Fruit fly (Drosophila melanogaster): ENCODE measurements around the gene Jon65Aii.

The Jon65Aii gene

DNA sequence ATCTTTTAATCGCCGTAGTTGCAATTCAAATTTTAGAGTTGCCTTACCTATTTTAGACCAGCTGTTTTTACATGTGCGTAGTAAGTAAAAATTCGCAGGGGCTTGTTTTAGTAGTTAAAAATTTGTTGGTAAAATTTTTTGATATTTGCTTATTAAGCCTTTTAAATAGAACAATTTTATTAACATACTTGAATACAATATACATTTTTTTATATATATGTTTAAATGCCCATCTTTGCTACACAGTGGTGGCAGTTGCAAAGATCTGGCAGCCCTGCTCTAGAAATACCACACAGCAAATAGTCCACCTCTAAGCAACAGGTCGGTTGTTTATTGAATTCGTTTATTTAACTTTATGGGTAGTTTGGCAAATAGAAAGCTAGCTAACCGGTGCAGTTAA is 42.6 kb downstream of the Jon65Aii start, which contains the start of the genes CG10467 and loj (continued):
- TF ChIP-seq chm (GFP tag; IDR thresholded peaks at IDR 0.05) = peak; percentile 93
- TF ChIP-seq kay (GFP tag; optimal IDR thresholded peaks at IDR 0.05) = peak; percentile 92
- TF ChIP-seq CG12236 (GFP tag; optimal IDR thresholded peaks at IDR 0.05) = peak; percentile 41
- peak; percentile 95; the same call in 2 of the 3 replicates for TF ChIP-seq CG3726 (GFP tag; IDR thresholded peaks at IDR 0.05)
- TF ChIP-seq CG2889 (GFP tag; IDR thresholded peaks at IDR 0.05) = peak; percentile 96
- peak; percentile 90 for TF ChIP-seq CG8290 (GFP tag; optimal IDR thresholded peaks at IDR 0.05)
- TF ChIP-seq CG8290 (tag; optimal IDR thresholded peaks at IDR 0.05) = peak in 1 of 2 experiments; percentile 67
- peak; percentile 67 for TF ChIP-seq CG16863 (GFP tag; optimal IDR thresholded peaks at IDR 0.05)
- TF ChIP-seq sd (tag; optimal IDR thresholded peaks at IDR 0.05) = peak; percentile 90
- peak; percentile 75 for TF ChIP-seq org-1 (GFP tag; optimal IDR thresholded peaks at IDR 0.05)
- peak; percentile 83 for TF ChIP-seq pum (GFP tag; optimal IDR thresholded peaks at IDR 0.05)
- peak; percentile 93 for TF ChIP-seq nerfin-1 (tag; optimal IDR thresholded peaks at IDR 0.05)
- peak; percentile 77; the same call in 1 of the 2 replicates for TF ChIP-seq aop (GFP tag; IDR thresholded peaks at IDR 0.05)
- peak; percentile 32 for TF ChIP-seq da (GFP tag; optimal IDR thresholded peaks at IDR 0.05)
- peak; percentile 55; the same call in 1 of the 3 replicates for TF ChIP-seq CG6791 (GFP tag; IDR thresholded peaks at IDR 0.05; ENCODE audit: partially characterized antibody)
- TF ChIP-seq YL-1 (GFP tag; optimal IDR thresholded peaks at IDR 0.05) = peak; percentile 92
- peak; percentile 92 for TF ChIP-seq Hmr (GFP tag; optimal IDR thresholded peaks at IDR 0.05)
- TF ChIP-seq CG10431 (GFP tag; optimal IDR thresholded peaks at IDR 0.05) = peak; percentile 69
- no peak for TF ChIP-seq br (optimal IDR thresholded peaks at IDR 0.05)
- TF ChIP-seq CG9609 (GFP tag; optimal IDR thresholded peaks at IDR 0.05) = peak; percentile 80
- TF ChIP-seq CG4404 (GFP tag; IDR thresholded peaks at IDR 0.05) = peak; percentile 98
- TF ChIP-seq CG7556 (GFP tag; optimal IDR thresholded peaks at IDR 0.05) = peak; percentile 90
- peak; percentile 81 for TF ChIP-seq bowl (GFP tag; IDR thresholded peaks at IDR 0.05)
- peak; percentile 93 for TF ChIP-seq Usf (GFP tag; optimal IDR thresholded peaks at IDR 0.05)
- TF ChIP-seq CG10267 (tag; optimal IDR thresholded peaks at IDR 0.05) = peak; percentile 90
- TF ChIP-seq CHES-1-like (GFP tag; optimal IDR thresholded peaks at IDR 0.05) = peak; percentile 73
- TF ChIP-seq sens (GFP tag) = peak; percentile 97
- TF ChIP-seq Hey (tag; optimal IDR thresholded peaks at IDR 0.05) = peak; percentile 61
- peak; percentile 86; the same call in 1 of the 2 replicates for TF ChIP-seq CG5953 (GFP tag; IDR thresholded peaks at IDR 0.05)
- no peak for TF ChIP-seq sc (optimal IDR thresholded peaks at IDR 0.05)
- peak; percentile 85 for TF ChIP-seq sc (GFP tag; optimal IDR thresholded peaks at IDR 0.05)
- TF ChIP-seq CG1233 (GFP tag; optimal IDR thresholded peaks at IDR 0.05) = peak; percentile 93
- peak; percentile 28 for TF ChIP-seq Mes4 (GFP tag; optimal IDR thresholded peaks at IDR 0.05)
- peak; percentile 100 for TF ChIP-seq Ets65A (GFP tag)
- peak; percentile 72 for TF ChIP-seq Atf3 (GFP tag; optimal IDR thresholded peaks at IDR 0.05)
- peak; percentile 91 for TF ChIP-seq CG1024 (GFP tag; IDR thresholded peaks at IDR 0.05)
- TF ChIP-seq al (GFP tag; IDR thresholded peaks at IDR 0.05) = peak; percentile 98
- TF ChIP-seq jigr1 (GFP tag; IDR thresholded peaks at IDR 0.05) = peak; percentile 92
- peak; percentile 94 for TF ChIP-seq Blimp-1 (GFP tag; optimal IDR thresholded peaks at IDR 0.05)
- TF ChIP-seq CG8359 (GFP tag; optimal IDR thresholded peaks at IDR 0.05; ENCODE audit: borderline replicate concordance) = peak; percentile 67
- peak; percentile 96 for TF ChIP-seq CG4820 (GFP tag; optimal IDR thresholded peaks at IDR 0.05)
- TF ChIP-seq Lpt (GFP tag; optimal IDR thresholded peaks at IDR 0.05) = no peak
- peak; percentile 76 for TF ChIP-seq fu2 (GFP tag; optimal IDR thresholded peaks at IDR 0.05)
- TF ChIP-seq CG4730 (GFP tag; IDR thresholded peaks at IDR 0.05) = peak; percentile 96
- peak; percentile 82 for TF ChIP-seq CG13287 (GFP tag; IDR thresholded peaks at IDR 0.05; ENCODE audit: partially characterized antibody)
- peak; percentile 93 for TF ChIP-seq CG5245 (GFP tag; optimal IDR thresholded peaks at IDR 0.05)
- TF ChIP-seq Neu2 (GFP tag; optimal IDR thresholded peaks at IDR 0.05; ENCODE audit: borderline replicate concordance) = no peak
- no peak for TF ChIP-seq eyg (GFP tag; optimal IDR thresholded peaks at IDR 0.05)
- peak; percentile 75 to 90 for TF ChIP-seq Pdp1 (GFP tag; optimal IDR thresholded peaks at IDR 0.05)
- TF ChIP-seq CG3407 (GFP tag; optimal IDR thresholded peaks at IDR 0.05) = peak; percentile 84
- TF ChIP-seq CG6175 (GFP tag; IDR thresholded peaks at IDR 0.05) = peak; percentile 91
- peak; percentile 87 for TF ChIP-seq CG30020 (tag; optimal IDR thresholded peaks at IDR 0.05)
- TF ChIP-seq Meics (GFP tag; optimal IDR thresholded peaks at IDR 0.05) = peak; percentile 92

All from whole organism, embryonic.